Fruit fly (Drosophila melanogaster) whole organism, prepupa: ENCODE data around the gene CG15317.

Experiments used
- CG31627 ChIP-seq: fragments of 200-800 bp; sonication (Bioruptor generic); optimal IDR thresholded peaks from 3 replicates; lab custom pipeline; 2016; ENCODE audit warnings: missing biosample characterization, missing genetic modification characterization
- CG3919 ChIP-seq: fragments of 200-800 bp; sonication (Bioruptor generic); optimal IDR thresholded peaks from 3 replicates; lab custom pipeline; 2016; ENCODE audit warnings: missing biosample characterization, missing genetic modification characterization
- CG8319 ChIP-seq: fragments of 200-800 bp; sonication (Bioruptor generic); optimal IDR thresholded peaks from 3 replicates; lab custom pipeline; 2016; ENCODE audit warnings: missing biosample characterization, missing genetic modification characterization
- Eip93F ChIP-seq: fragments of 200-800 bp; sonication (Bioruptor generic); optimal IDR thresholded peaks from 2 replicates; lab custom pipeline; 2016; ENCODE audit warnings: missing biosample characterization, mild to moderate bottlenecking, missing genetic modification characterization
- Ets96B ChIP-seq: fragments of 200-800 bp; optimal IDR thresholded peaks from 2 replicates; lab custom pipeline; 2019; ENCODE audit warnings: missing biosample characterization, mild to moderate bottlenecking, missing genetic modification characterization, moderate library complexity
- Gug ChIP-seq: fragments of 200-800 bp; sonication (Bioruptor generic); IDR thresholded peaks from 2 replicates; pipeline ENCODE4 v1.3.6; 2022; ENCODE audit warnings: missing biosample characterization, missing genetic modification characterization
- OdsH ChIP-seq: fragments of 200-800 bp; sonication (Bioruptor generic); optimal IDR thresholded peaks from 3 replicates; lab custom pipeline; 2016; ENCODE audit warnings: missing biosample characterization, missing genetic modification characterization
- Smox ChIP-seq: fragments of 200-800 bp; sonication (Bioruptor generic); optimal IDR thresholded peaks from 3 replicates; lab custom pipeline; 2016; ENCODE audit warnings: missing biosample characterization, missing genetic modification characterization
- dac ChIP-seq: fragments of 200-800 bp; sonication (Bioruptor generic); optimal IDR thresholded peaks from 2 replicates; lab custom pipeline; 2017; ENCODE audit warnings: missing biosample characterization, mild to moderate bottlenecking, missing genetic modification characterization
- eg ChIP-seq: fragments of 200-800 bp; sonication (Bioruptor generic); IDR thresholded peaks from 3 replicates; pipeline ENCODE4 v1.3.6; 2022; ENCODE audit warnings: missing biosample characterization, missing genetic modification characterization
- net ChIP-seq: fragments of 200-800 bp; sonication (Bioruptor generic); optimal IDR thresholded peaks from 3 replicates; lab custom pipeline; 2016; ENCODE audit warnings: missing biosample characterization, missing genetic modification characterization
- topi ChIP-seq: fragments of 200-800 bp; sonication (Bioruptor generic); optimal IDR thresholded peaks from 3 replicates; lab custom pipeline; 2016; ENCODE audit warnings: missing biosample characterization, missing genetic modification characterization
- vri ChIP-seq: fragments of 200-800 bp; sonication (Bioruptor generic); optimal IDR thresholded peaks from 3 replicates; lab custom pipeline; 2016; ENCODE audit warnings: missing biosample characterization, mild to moderate bottlenecking, missing genetic modification characterization

dm6 chrX:9544457-9544856, 11.9 kb downstream of the CG15317 start:
- TF ChIP-seq CG8319 (GFP tag; lab: Kevin White, UChicago) (no peak), topi (GFP tag; lab: Kevin White, UChicago) (no peak), OdsH (GFP tag; lab: Kevin White, UChicago) (no peak), CG3919 (GFP tag; lab: Kevin White, UChicago) (no peak), dac (GFP tag; lab: Kevin White, UChicago) (no peak), CG31627 (no peak), net (GFP tag; lab: Kevin White, UChicago) (no peak), vri (GFP tag; lab: Kevin White, UChicago) (no peak), Ets96B (tag; lab: Kevin White, UChicago) (no peak), Gug (GFP tag; lab: Robert Waterston, UW) (no peak), Eip93F (no peak), eg (no peak), Smox (no peak)
